Worm (Caenorhabditis elegans) whole organism, L4 larva: ENCODE results near the gene cest-13.

ENCODE experiments used
- F37D6.2 ChIP-seq: sonication (generic microtip); optimal IDR thresholded peaks from 2 replicates; lab custom pipeline; 2016; ENCODE audit warnings: mild to moderate bottlenecking, missing genetic modification characterization, missing compliant biosample characterization
- F44E2.7 ChIP-seq: fragments of 200-800 bp; sonication (Bioruptor generic); IDR thresholded peaks from 2 replicates; pipeline ENCODE4 v2.1.2; 2022; ENCODE audit warnings: missing genetic modification characterization, missing compliant biosample characterization
- F49E8.2 ChIP-seq: sonication (generic microtip); optimal IDR thresholded peaks from 2 replicates; lab custom pipeline; 2016; ENCODE audit warnings: missing compliant biosample characterization, mild to moderate bottlenecking, missing genetic modification characterization, borderline replicate concordance
- T26A8.4 ChIP-seq: fragments of 200-800 bp; sonication (Bioruptor generic); IDR thresholded peaks from 2 replicates; pipeline ENCODE4 v1.3.6; 2022; ENCODE audit warnings: missing genetic modification characterization, missing compliant biosample characterization
- Y48G9A.11 ChIP-seq: fragments of 200-800 bp; sonication (Bioruptor generic); IDR thresholded peaks from 2 replicates; pipeline ENCODE4 v1.3.6; 2022; ENCODE audit warnings: missing genetic modification reagents, missing genetic modification characterization, missing compliant biosample characterization
- aly-2 ChIP-seq: sonication (generic microtip); optimal IDR thresholded peaks from 2 replicates; lab custom pipeline; 2018; ENCODE audit warnings: missing biosample characterization, missing genetic modification characterization
- arid-1 ChIP-seq: fragments of 200-800 bp; sonication (Bioruptor generic); conservative IDR thresholded peaks from 2 replicates; pipeline ENCODE4 v1.3.6; 2022; ENCODE audit warnings: missing genetic modification reagents, missing genetic modification characterization, missing compliant biosample characterization
- attf-4 ChIP-seq: sonication (generic microtip); optimal IDR thresholded peaks from 3 replicates; lab custom pipeline; 2017; ENCODE audit warnings: missing biosample characterization, missing genetic modification characterization
- ceh-44 ChIP-seq: fragments of 200-800 bp; sonication (Bioruptor generic); IDR thresholded peaks from 2 replicates; pipeline ENCODE4 v1.3.6; 2022; ENCODE audit warnings: missing genetic modification reagents, missing genetic modification characterization, missing compliant biosample characterization
- ceh-62 ChIP-seq: sonication (generic microtip); optimal IDR thresholded peaks from 2 replicates; lab custom pipeline; 2017; ENCODE audit warnings: missing biosample characterization, missing genetic modification characterization
- cey-2 ChIP-seq: sonication (generic microtip); optimal IDR thresholded peaks from 3 replicates; lab custom pipeline; 2017; ENCODE audit warnings: missing genetic modification characterization, mild to moderate bottlenecking, missing compliant biosample characterization, antibody characterized with exemption, borderline replicate concordance; ENCODE audit not compliant: insufficient read depth
- daf-12 ChIP-seq: fragments of 150-350 bp; optimal IDR thresholded peaks from 2 replicates; lab custom pipeline; 2014; ENCODE audit warnings: missing biosample characterization, missing genetic modification reagents, missing genetic modification characterization
- daf-16 ChIP-seq, 3 experiments: sonication (generic microtip); optimal IDR thresholded peaks; 2 replicates each; lab custom pipeline; 2016 to 2017; ENCODE audit warnings: missing genetic modification characterization in 3 of 3, missing genetic modification reagents in 3 of 3, mild to moderate bottlenecking in 2 of 3, missing compliant biosample characterization in 2 of 3, missing biosample characterization in 1 of 3, moderate library complexity in 1 of 3
- dmd-8 ChIP-seq: fragments of 200-800 bp; sonication (Bioruptor generic); IDR thresholded peaks from 2 replicates; pipeline ENCODE4 v1.3.6; 2022; ENCODE audit warnings: missing genetic modification characterization, missing compliant biosample characterization
- duxl-1 ChIP-seq: sonication (generic microtip); optimal IDR thresholded peaks from 2 replicates; lab custom pipeline; 2016; ENCODE audit warnings: mild to moderate bottlenecking, missing genetic modification characterization, moderate library complexity, missing compliant biosample characterization; ENCODE audit not compliant: poor library complexity
- egl-27 ChIP-seq: sonication (generic microtip); optimal IDR thresholded peaks from 3 replicates; lab custom pipeline; 2017; ENCODE audit warnings: missing biosample characterization, missing genetic modification reagents, missing genetic modification characterization
- fos-1 ChIP-seq: fragments of 150-350 bp; optimal IDR thresholded peaks from 2 replicates; lab custom pipeline; 2014; ENCODE audit warnings: missing biosample characterization, missing genetic modification characterization
- gei-8 ChIP-seq: fragments of 200-800 bp; sonication (Bioruptor generic); optimal IDR thresholded peaks from 2 replicates; lab custom pipeline; 2018; ENCODE audit warnings: mild to moderate bottlenecking, missing genetic modification characterization, missing compliant biosample characterization
- hif-1 ChIP-seq, 2 experiments: sonication (generic microtip); optimal IDR thresholded peaks; 2 replicates each; lab custom pipeline; 2016 to 2017; ENCODE audit warnings: missing compliant biosample characterization in 2 of 2, missing genetic modification characterization in 2 of 2, missing genetic modification reagents in 2 of 2, missing genotype in 2 of 2, mild to moderate bottlenecking in 1 of 2
- lim-7 ChIP-seq: fragments of 200-800 bp; sonication (Bioruptor generic); IDR thresholded peaks from 2 replicates; pipeline ENCODE4 v1.3.6; 2022; ENCODE audit warnings: missing genetic modification characterization, missing compliant biosample characterization
- lin-1 ChIP-seq: fragments of 200-800 bp; sonication (Bioruptor generic); IDR thresholded peaks from 2 replicates; pipeline ENCODE4 v1.3.6; 2022; ENCODE audit warnings: missing genetic modification reagents, missing genetic modification characterization, missing compliant biosample characterization
- lsy-2 ChIP-seq, 2 experiments: fragments of 150-350 bp in 1 of 2; sonication (generic microtip) in 1 of 2; optimal IDR thresholded peaks; 2 replicates each; lab custom pipeline; 2014 to 2017; ENCODE audit warnings: missing biosample characterization in 2 of 2, missing genetic modification characterization in 2 of 2
- mdl-1 ChIP-seq, 2 experiments: fragments of 150-350 bp in 1 of 2; sonication (generic microtip) in 1 of 2; optimal IDR thresholded peaks; 2 replicates each; lab custom pipeline; 2014 to 2017; ENCODE audit warnings: missing biosample characterization in 2 of 2, missing genetic modification characterization in 2 of 2
- mep-1 ChIP-seq: fragments of 150-350 bp; sonication (generic microtip); optimal IDR thresholded peaks from 3 replicates; lab custom pipeline; 2014; ENCODE audit warnings: missing biosample characterization, missing genetic modification characterization
- mxl-2 ChIP-seq: fragments of 200-800 bp; sonication (Bioruptor generic); conservative IDR thresholded peaks from 2 replicates; pipeline ENCODE4 v1.3.6; 2022; ENCODE audit warnings: missing genetic modification reagents, missing genetic modification characterization, missing compliant biosample characterization
- nhr-10 ChIP-seq: fragments of 150-350 bp; optimal IDR thresholded peaks from 2 replicates; lab custom pipeline; 2014; ENCODE audit warnings: missing biosample characterization, missing genetic modification characterization
- nhr-11 ChIP-seq: fragments of 150-350 bp; optimal IDR thresholded peaks from 2 replicates; lab custom pipeline; 2014; ENCODE audit warnings: missing biosample characterization, missing genetic modification characterization
- nhr-237 ChIP-seq: sonication (generic microtip); optimal IDR thresholded peaks from 2 replicates; lab custom pipeline; 2017; ENCODE audit warnings: missing biosample characterization, missing genetic modification characterization
- nhr-77 ChIP-seq: fragments of 150-350 bp; optimal IDR thresholded peaks from 2 replicates; lab custom pipeline; 2014; ENCODE audit warnings: missing biosample characterization, missing genetic modification characterization
- php-3 ChIP-seq: fragments of 200-800 bp; sonication (Bioruptor generic); IDR thresholded peaks from 2 replicates; pipeline ENCODE4 v1.3.6; 2022; ENCODE audit warnings: missing genetic modification reagents, missing genetic modification characterization, missing compliant biosample characterization
- rbr-2 ChIP-seq: sonication (generic microtip); optimal IDR thresholded peaks from 2 replicates; lab custom pipeline; 2016; ENCODE audit warnings: missing genotype, missing genetic modification characterization, missing compliant biosample characterization
- snpc-1.2 ChIP-seq: fragments of 200-800 bp; sonication (Bioruptor generic); IDR thresholded peaks from 2 replicates; pipeline ENCODE4 v1.3.6; 2022; ENCODE audit warnings: missing genetic modification reagents, missing genetic modification characterization, missing compliant biosample characterization
- spr-1 ChIP-seq: sonication (generic microtip); optimal IDR thresholded peaks from 2 replicates; lab custom pipeline; 2016; ENCODE audit warnings: mild to moderate bottlenecking, missing genetic modification characterization, missing compliant biosample characterization
- tag-97 ChIP-seq: fragments of 200-800 bp; sonication (Bioruptor generic); IDR thresholded peaks from 2 replicates; pipeline ENCODE4 v1.3.6; 2022; ENCODE audit warnings: missing genetic modification characterization, missing compliant biosample characterization
- tra-1 ChIP-seq: fragments of 200-800 bp; sonication (Bioruptor generic); IDR thresholded peaks from 2 replicates; pipeline ENCODE4 v1.3.6; 2022; ENCODE audit warnings: missing genetic modification reagents, missing genetic modification characterization, missing compliant biosample characterization
- vab-7 ChIP-seq: fragments of 200-800 bp; sonication (Bioruptor generic); IDR thresholded peaks from 2 replicates; pipeline ENCODE4 v1.3.6; 2022; ENCODE audit warnings: missing genetic modification reagents, missing genetic modification characterization, missing compliant biosample characterization
- zfp-3 ChIP-seq: fragments of 200-800 bp; sonication (Bioruptor generic); conservative IDR thresholded peaks from 2 replicates; pipeline ENCODE4 v1.3.6; 2022; ENCODE audit warnings: missing genetic modification reagents, missing genetic modification characterization, missing compliant biosample characterization
- zip-11 ChIP-seq: fragments of 200-800 bp; sonication (Bioruptor generic); IDR thresholded peaks from 2 replicates; pipeline ENCODE4 v1.3.6; 2022; ENCODE audit warnings: missing genetic modification characterization, missing compliant biosample characterization
- zip-2 ChIP-seq: fragments of 150-350 bp; optimal IDR thresholded peaks from 2 replicates; lab custom pipeline; 2014; ENCODE audit warnings: missing biosample characterization, missing genetic modification characterization

Gene cest-13

ce11 chrX:13782074-13782462, 22.0 kb downstream of the cest-13 start (continued):
- TF ChIP-seq daf-16 (GFP tag; optimal IDR thresholded peaks at IDR 0.05; lab: Kevin White, UChicago) (no peak), daf-16 (tag; optimal IDR thresholded peaks at IDR 0.05; lab: Kevin White, UChicago) (peak; percentile 62), nhr-237 (tag; lab: Kevin White, UChicago) (no peak), cey-2 (tag; lab: Kevin White, UChicago) (no peak), vab-7 (GFP tag; lab: Robert Waterston, UW) (peak; percentile 73), F37D6.2 (tag; lab: Kevin White, UChicago) (no peak), duxl-1 (tag; lab: Kevin White, UChicago) (peak; percentile 53), nhr-10 (tag; lab: Kevin White, UChicago) (no peak), mep-1 (no peak), lsy-2 (tag; optimal IDR thresholded peaks at IDR 0.05; lab: Kevin White, UChicago) (no peak), spr-1 (no peak), tag-97 (GFP tag; lab: Robert Waterston, UW) (no peak), zip-11 (no peak), nhr-11 (no peak), zfp-3 (no peak), aly-2 (tag; lab: Kevin White, UChicago) (no peak)
- TF ChIP-seq, all 104 proteins: peak for 22

- TF ChIP-seq zip-2 (tag; lab: Kevin White, UChicago) (no peak), ceh-44 (GFP tag; lab: Robert Waterston, UW) (no peak), Y48G9A.11 (GFP tag; lab: Robert Waterston, UW) (no peak), tra-1 (GFP tag; lab: Robert Waterston, UW) (no peak), vab-7 (GFP tag; lab: Robert Waterston, UW) (no peak), zfp-3 (no peak), tag-97 (GFP tag; lab: Robert Waterston, UW) (no peak), dmd-8 (GFP tag; lab: Robert Waterston, UW) (no peak), daf-12 (tag; lab: Kevin White, UChicago) (no peak), arid-1 (GFP tag; lab: Robert Waterston, UW) (no peak), ceh-62 (tag; lab: Kevin White, UChicago) (no peak), nhr-77 (no peak), lin-1 (no peak), attf-4 (tag; lab: Kevin White, UChicago) (no peak), php-3 (no peak), fos-1 (no peak), aly-2 (tag; lab: Kevin White, UChicago) (no peak), lim-7 (GFP tag; lab: Robert Waterston, UW) (no peak)
Measured at ce11 chrX:13785268-13785667, 25.2 kb downstream of the cest-13 start, which contains the start of gene F55F3.4. TSS of gene F55F3.4 (plus strand) at chrX:13785568.

ce11 chrX:13790532-13790931, 30.5 kb downstream of the cest-13 start, which contains the start of gene ZK1086.3:
TSS of gene ZK1086.3 (plus strand) at chrX:13790832.
- TF ChIP-seq tra-1 (GFP tag; lab: Robert Waterston, UW) (no peak), cey-2 (tag; lab: Kevin White, UChicago) (no peak), fos-1 (no peak), rbr-2 (no peak), mxl-2 (GFP tag; lab: Robert Waterston, UW) (no peak), mdl-1 (tag; optimal IDR thresholded peaks at IDR 0.05; lab: Kevin White, UChicago) (no peak), arid-1 (GFP tag; lab: Robert Waterston, UW) (no peak), snpc-1.2 (GFP tag; lab: Robert Waterston, UW) (no peak), F44E2.7 (no peak), gei-8 (no peak), T26A8.4 (GFP tag; lab: Robert Waterston, UW) (no peak), egl-27 (no peak), hif-1 (tag; optimal IDR thresholded peaks at IDR 0.05; lab: Kevin White, UChicago) (no peak), F49E8.2 (tag; lab: Kevin White, UChicago) (no peak), vab-7 (GFP tag; lab: Robert Waterston, UW) (no peak), ceh-62 (tag; lab: Kevin White, UChicago) (no peak)
- TF ChIP-seq, all 104 proteins: peak for 0
